Fruit fly (Drosophila melanogaster) S2 (cell line): ENCODE results near the gene Inx2.

Experiments used
- CG8478 ChIP-seq: fragments of >200 bp; optimal IDR thresholded peaks from 2 replicates; lab custom pipeline; 2018
- CTCF ChIP-seq, 2 experiments: fragments of >200 bp; optimal IDR thresholded peaks; 2 replicates each; lab custom pipeline; 2018

Gene Inx2

dm6 chrX:6988082-6988481 lies 10.4 kb upstream of the Inx2 start:
- no peak for TF ChIP-seq CG8478 (lab: Kevin White, UChicago)
- TF ChIP-seq CTCF (optimal IDR thresholded peaks at IDR 0.05; lab: Kevin White, UChicago): no peak

- TF ChIP-seq CTCF (optimal IDR thresholded peaks at IDR 0.05; lab: Kevin White, UChicago) (no peak), CG8478 (lab: Kevin White, UChicago) (no peak)
These were observed 9.7 kb upstream of the Inx2 start for dm6 chrX:6988632-6989338.

dm6 chrX:6990105-6990504 lies 8.4 kb upstream of the Inx2 start:
- TF ChIP-seq CTCF (optimal IDR thresholded peaks at IDR 0.05; lab: Kevin White, UChicago) (no peak), CG8478 (lab: Kevin White, UChicago) (no peak)

- no peak for TF ChIP-seq CG8478 (lab: Kevin White, UChicago)
- TF ChIP-seq CTCF (optimal IDR thresholded peaks at IDR 0.05; lab: Kevin White, UChicago): no peak
These were observed 7.2 kb upstream of the Inx2 start, which contains the start of gene ogre for dm6 chrX:6991286-6991685. Gene ogre, minus strand, starts transcription at chrX:6991318.

dm6 chrX:6993350-6993749 lies 5.1 kb upstream of the Inx2 start, which contains the start of gene Inx7:
Gene Inx7, minus strand, starts transcription at chrX:6993612.
- TF ChIP-seq CG8478 (lab: Kevin White, UChicago) (no peak), CTCF (optimal IDR thresholded peaks at IDR 0.05; lab: Kevin White, UChicago) (no peak)

dm6 chrX:6993753-6994152 lies 4.7 kb upstream of the Inx2 start:
- no peak for TF ChIP-seq CTCF (optimal IDR thresholded peaks at IDR 0.05; lab: Kevin White, UChicago)
- TF ChIP-seq CG8478 (lab: Kevin White, UChicago): no peak

- no peak for TF ChIP-seq CG8478 (lab: Kevin White, UChicago)
- TF ChIP-seq CTCF (optimal IDR thresholded peaks at IDR 0.05; lab: Kevin White, UChicago): no peak
These were observed 3.8 kb upstream of the Inx2 start for dm6 chrX:6994473-6995179.

- TF ChIP-seq CG8478 (lab: Kevin White, UChicago) (no peak), CTCF (optimal IDR thresholded peaks at IDR 0.05; lab: Kevin White, UChicago) (no peak)
These were observed 3.2 kb upstream of the Inx2 start for dm6 chrX:6995258-6995657.

- TF ChIP-seq CG8478 (lab: Kevin White, UChicago) (no peak), CTCF (optimal IDR thresholded peaks at IDR 0.05; lab: Kevin White, UChicago) (no peak)
These were observed 2.3 kb upstream of the Inx2 start for dm6 chrX:6996130-6996529.

dm6 chrX:6996965-6997652 lies 1.4 kb upstream of the Inx2 start:
- no peak for TF ChIP-seq CTCF (optimal IDR thresholded peaks at IDR 0.05; lab: Kevin White, UChicago)
- TF ChIP-seq CG8478 (lab: Kevin White, UChicago): no peak

dm6 chrX:6997653-6998491 lies 600 bp upstream of the Inx2 start:
- TF ChIP-seq CTCF (optimal IDR thresholded peaks at IDR 0.05; lab: Kevin White, UChicago) (no peak), CG8478 (lab: Kevin White, UChicago) (no peak)

- TF ChIP-seq CG8478 (lab: Kevin White, UChicago) (no peak), CTCF (optimal IDR thresholded peaks at IDR 0.05; lab: Kevin White, UChicago) (no peak)
These were observed 2.1 kb downstream of the Inx2 start for dm6 chrX:7000444-7001134.

- TF ChIP-seq CTCF (optimal IDR thresholded peaks at IDR 0.05; lab: Kevin White, UChicago) (no peak), CG8478 (lab: Kevin White, UChicago) (no peak)
These were observed 2.8 kb downstream of the Inx2 start for dm6 chrX:7001135-7001769.
